Worm (Caenorhabditis elegans) whole organism, L2 larva: Measurements from ENCODE around the gene mig-17.

ENCODE experiments used
- Y55F3AM.14 ChIP-seq: fragments of 200-800 bp; sonication (Bioruptor generic); optimal IDR thresholded peaks from 2 replicates; lab custom pipeline; 2018; ENCODE audit warnings: mild to moderate bottlenecking, missing genetic modification characterization, missing compliant biosample characterization
- ZK546.5 ChIP-seq: sonication (generic microtip); optimal IDR thresholded peaks from 2 replicates; lab custom pipeline; 2017; ENCODE audit warnings: missing biosample characterization, missing genetic modification characterization
- alr-1 ChIP-seq: fragments of 150-350 bp; optimal IDR thresholded peaks from 2 replicates; lab custom pipeline; 2014; ENCODE audit warnings: missing biosample characterization, missing genetic modification characterization
- aly-2 ChIP-seq: fragments of 150-350 bp; optimal IDR thresholded peaks from 2 replicates; lab custom pipeline; 2014; ENCODE audit warnings: missing biosample characterization, missing genetic modification characterization
- ama-1 ChIP-seq: fragments of 150-350 bp; optimal IDR thresholded peaks from 2 replicates; lab custom pipeline; 2018; ENCODE audit warnings: inconsistent platforms
- blmp-1 ChIP-seq: sonication (generic microtip); optimal IDR thresholded peaks from 2 replicates; lab custom pipeline; 2017; ENCODE audit warnings: missing genetic modification characterization, mild to moderate bottlenecking, missing compliant biosample characterization, antibody characterized with exemption, moderate library complexity; ENCODE audit not compliant: insufficient read depth
- ceh-16 ChIP-seq: fragments of 150-350 bp; optimal IDR thresholded peaks from 2 replicates; lab custom pipeline; 2014; ENCODE audit warnings: missing biosample characterization, missing genetic modification characterization
- ceh-82 ChIP-seq: fragments of 150-350 bp; optimal IDR thresholded peaks from 2 replicates; lab custom pipeline; 2014; ENCODE audit warnings: missing biosample characterization, missing genetic modification characterization
- crh-2 ChIP-seq: sonication (generic microtip); optimal IDR thresholded peaks from 2 replicates; lab custom pipeline; 2017; ENCODE audit warnings: missing biosample characterization, missing genetic modification characterization
- egl-27 ChIP-seq: sonication (generic microtip); optimal IDR thresholded peaks from 3 replicates; lab custom pipeline; 2017; ENCODE audit warnings: missing biosample characterization, missing genetic modification reagents, missing genetic modification characterization
- elt-1 ChIP-seq: fragments of 150-350 bp; optimal IDR thresholded peaks from 2 replicates; lab custom pipeline; 2014; ENCODE audit warnings: missing biosample characterization, missing genetic modification characterization
- elt-3 ChIP-seq: sonication (generic microtip); optimal IDR thresholded peaks from 2 replicates; lab custom pipeline; 2017; ENCODE audit warnings: missing biosample characterization, missing genetic modification characterization
- fos-1 ChIP-seq: fragments of 150-350 bp; optimal IDR thresholded peaks from 2 replicates; lab custom pipeline; 2014; ENCODE audit warnings: missing biosample characterization, missing genetic modification characterization
- lin-13 ChIP-seq: fragments of 150-350 bp; optimal IDR thresholded peaks from 2 replicates; lab custom pipeline; 2014; ENCODE audit warnings: missing biosample characterization, missing genetic modification reagents, missing genetic modification characterization
- lin-39 ChIP-seq: fragments of 150-350 bp; optimal IDR thresholded peaks from 2 replicates; lab custom pipeline; 2014; ENCODE audit warnings: missing biosample characterization, missing genetic modification reagents, missing genetic modification characterization
- mab-5 ChIP-seq: fragments of 150-350 bp; optimal IDR thresholded peaks from 2 replicates; lab custom pipeline; 2014; ENCODE audit warnings: missing biosample characterization, missing genetic modification characterization
- mbf-1 ChIP-seq: sonication (generic microtip); optimal IDR thresholded peaks from 2 replicates; lab custom pipeline; 2017; ENCODE audit warnings: missing biosample characterization, missing genetic modification characterization
- mdl-1 ChIP-seq, 2 experiments: fragments of 150-350 bp in 1 of 2; sonication (generic microtip) in 1 of 2; optimal IDR thresholded peaks; 2 replicates each; lab custom pipeline; 2017; ENCODE audit warnings: missing biosample characterization in 2 of 2, missing genetic modification characterization in 2 of 2
- nhr-10 ChIP-seq: sonication (generic microtip); optimal IDR thresholded peaks from 2 replicates; lab custom pipeline; 2017; ENCODE audit warnings: missing biosample characterization, missing genetic modification characterization
- nhr-11 ChIP-seq: fragments of 150-350 bp; optimal IDR thresholded peaks from 2 replicates; lab custom pipeline; 2014; ENCODE audit warnings: missing biosample characterization, missing genetic modification characterization
- nhr-129 ChIP-seq: fragments of 150-350 bp; optimal IDR thresholded peaks from 2 replicates; lab custom pipeline; 2014; ENCODE audit warnings: missing biosample characterization, missing genetic modification characterization
- nhr-21 ChIP-seq: fragments of 150-350 bp; optimal IDR thresholded peaks from 2 replicates; lab custom pipeline; 2014; ENCODE audit warnings: missing biosample characterization, missing genetic modification characterization
- nhr-23 ChIP-seq: fragments of 150-350 bp; optimal IDR thresholded peaks from 2 replicates; lab custom pipeline; 2014; ENCODE audit warnings: missing biosample characterization, missing genetic modification reagents, missing genetic modification characterization
- nhr-237 ChIP-seq: fragments of 150-350 bp; optimal IDR thresholded peaks from 2 replicates; lab custom pipeline; 2014; ENCODE audit warnings: missing biosample characterization, missing genetic modification characterization
- nhr-6 ChIP-seq: fragments of 150-350 bp; optimal IDR thresholded peaks from 2 replicates; lab custom pipeline; 2014; ENCODE audit warnings: missing biosample characterization, missing genetic modification characterization
- nhr-77 ChIP-seq: fragments of 150-350 bp; optimal IDR thresholded peaks from 2 replicates; lab custom pipeline; 2014; ENCODE audit warnings: missing biosample characterization, missing genetic modification characterization
- peb-1 ChIP-seq: fragments of 150-350 bp; optimal IDR thresholded peaks from 2 replicates; lab custom pipeline; 2014; ENCODE audit warnings: missing biosample characterization, missing genetic modification characterization
- sem-4 ChIP-seq: fragments of 150-350 bp; optimal IDR thresholded peaks from 2 replicates; lab custom pipeline; 2014; ENCODE audit warnings: missing biosample characterization, missing genetic modification reagents, missing genetic modification characterization
- skn-1 ChIP-seq: sonication (generic microtip); optimal IDR thresholded peaks from 2 replicates; lab custom pipeline; 2017; ENCODE audit warnings: missing biosample characterization, missing genetic modification characterization
- sma-3 ChIP-seq: sonication (generic microtip); optimal IDR thresholded peaks from 2 replicates; lab custom pipeline; 2016; ENCODE audit warnings: missing genetic modification reagents, missing genetic modification characterization, missing compliant biosample characterization
- sma-9 ChIP-seq, 2 experiments: fragments of 150-350 bp in 1 of 2; sonication (generic microtip) in 1 of 2; optimal IDR thresholded peaks; 2 replicates each; lab custom pipeline; 2014 to 2016; ENCODE audit warnings: missing genetic modification characterization in 2 of 2, mild to moderate bottlenecking in 1 of 2, missing biosample characterization in 1 of 2, missing compliant biosample characterization in 1 of 2, missing genetic modification reagents in 1 of 2, moderate library complexity in 1 of 2
- snpc-4 ChIP-seq: fragments of 150-350 bp; optimal IDR thresholded peaks from 2 replicates; lab custom pipeline; 2014; ENCODE audit warnings: missing biosample characterization, missing genetic modification characterization
- unc-39 ChIP-seq: fragments of 150-350 bp; optimal IDR thresholded peaks from 2 replicates; lab custom pipeline; 2014; ENCODE audit warnings: missing biosample characterization, missing genetic modification characterization
- unc-55 ChIP-seq: fragments of 150-350 bp; sonication (generic microtip); optimal IDR thresholded peaks from 3 replicates; lab custom pipeline; 2014; ENCODE audit warnings: missing biosample characterization, missing genetic modification reagents, missing genetic modification characterization
- zag-1 ChIP-seq: fragments of 150-350 bp; optimal IDR thresholded peaks from 2 replicates; lab custom pipeline; 2014; ENCODE audit warnings: missing biosample characterization, missing genetic modification characterization
- ztf-1 ChIP-seq: fragments of 200-800 bp; sonication (Bioruptor generic); conservative IDR thresholded peaks from 2 replicates; pipeline ENCODE4 v1.3.6; 2022; ENCODE audit warnings: missing genetic modification characterization, missing compliant biosample characterization
- ztf-11 ChIP-seq: sonication (generic microtip); optimal IDR thresholded peaks from 2 replicates; lab custom pipeline; 2017; ENCODE audit warnings: missing biosample characterization, missing genetic modification characterization
- ztf-4 ChIP-seq: fragments of 150-350 bp; optimal IDR thresholded peaks from 2 replicates; lab custom pipeline; 2014; ENCODE audit warnings: missing biosample characterization, missing genetic modification characterization

Gene mig-17

DNA sequence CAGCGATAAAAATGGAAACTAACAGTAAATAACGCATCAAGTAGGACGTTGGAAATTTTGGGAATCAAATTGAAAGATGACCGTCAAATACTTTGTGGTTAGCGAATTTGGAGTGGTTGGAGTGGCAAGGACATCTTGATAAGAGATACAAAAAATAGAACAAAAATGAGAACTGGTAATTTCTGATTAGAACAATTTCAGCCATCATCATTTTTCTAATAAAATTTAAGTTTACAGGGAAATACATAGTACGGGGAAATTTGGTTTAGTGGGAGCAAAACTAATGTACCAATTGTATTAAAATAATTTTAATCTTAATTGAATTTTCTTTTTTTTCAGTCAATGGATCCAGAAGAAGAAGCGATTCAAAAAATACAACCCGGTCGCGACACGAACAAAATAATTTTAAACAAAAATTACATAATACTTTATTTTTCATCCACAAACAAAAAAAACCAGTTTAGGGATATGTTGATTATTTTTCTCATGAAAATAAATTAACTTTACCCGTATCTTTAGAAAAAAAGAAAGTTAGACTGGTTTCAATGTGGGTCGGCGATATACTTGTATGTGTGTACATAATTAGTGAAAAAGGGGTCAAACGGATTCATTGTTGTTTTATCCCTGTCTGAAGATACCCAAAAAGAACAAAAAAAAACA is 35.5 kb upstream of the mig-17 start, which contains the start of the genes K03B8.8 and grl-3:
K03B8.8 (minus strand) TSS at position 101 of the 660 bp plus-strand sequence.
grl-3 (plus strand) TSS at position 610 of the 660 bp plus-strand sequence.
- TF ChIP-seq nhr-21 (tag; lab: Kevin White, UChicago) (no peak), zag-1 (tag; lab: Kevin White, UChicago) (no peak), mbf-1 (no peak), nhr-11 (tag; lab: Kevin White, UChicago) (no peak), nhr-129 (no peak), ztf-1 (GFP tag; lab: Robert Waterston, UW) (no peak), nhr-237 (tag; lab: Kevin White, UChicago) (no peak), mab-5 (tag; lab: Kevin White, UChicago) (no peak), nhr-6 (tag; lab: Kevin White, UChicago) (no peak), ztf-4 (tag; lab: Kevin White, UChicago) (no peak), egl-27 (tag; lab: Kevin White, UChicago) (no peak), peb-1 (tag; lab: Kevin White, UChicago) (no peak)

DNA sequence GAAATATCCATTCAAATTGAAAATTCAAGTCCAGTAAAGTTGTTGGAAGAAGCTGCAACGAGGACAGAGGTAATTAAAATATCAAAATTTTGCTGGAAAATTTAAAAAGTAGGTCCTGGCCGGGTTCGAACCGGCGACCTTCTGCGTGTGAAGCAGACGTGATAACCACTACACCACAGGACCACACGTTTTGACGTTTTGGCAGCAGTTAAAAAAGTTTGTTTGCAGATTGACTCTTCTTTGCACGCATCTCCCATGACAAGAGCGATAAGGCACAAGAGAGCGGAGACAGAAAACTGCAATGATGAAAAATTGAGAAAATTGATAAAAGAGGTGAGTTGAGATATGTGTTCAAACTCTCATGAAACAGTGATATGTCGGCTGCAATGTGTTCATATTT is 34.4 kb upstream of the mig-17 start:
- TF ChIP-seq sma-9 (GFP tag; optimal IDR thresholded peaks at IDR 0.05; lab: Kevin White, UChicago) (peak; percentile 63), sma-9 (tag; optimal IDR thresholded peaks at IDR 0.05; lab: Kevin White, UChicago) (no peak), nhr-21 (tag; lab: Kevin White, UChicago) (peak; percentile 13), ceh-16 (tag; lab: Kevin White, UChicago) (no peak), mbf-1 (no peak), ztf-4 (tag; lab: Kevin White, UChicago) (no peak), nhr-129 (peak; percentile 48), mdl-1 (tag; optimal IDR thresholded peaks at IDR 0.05; lab: Kevin White, UChicago) (no peak), ZK546.5 (tag; lab: Kevin White, UChicago) (no peak), nhr-23 (tag; lab: Kevin White, UChicago) (no peak), crh-2 (tag; lab: Kevin White, UChicago) (peak; percentile 40), egl-27 (tag; lab: Kevin White, UChicago) (peak; percentile 15), snpc-4 (tag; lab: Kevin White, UChicago) (peak; percentile 65), zag-1 (tag; lab: Kevin White, UChicago) (no peak), lin-39 (no peak), ama-1 (no peak), nhr-6 (tag; lab: Kevin White, UChicago) (no peak), nhr-77 (tag; lab: Kevin White, UChicago) (no peak), nhr-10 (tag; lab: Kevin White, UChicago) (no peak), unc-39 (tag; lab: Kevin White, UChicago) (no peak), unc-55 (no peak), nhr-11 (tag; lab: Kevin White, UChicago) (no peak), sma-3 (GFP tag; lab: Kevin White, UChicago) (peak; percentile 65), aly-2 (tag; lab: Kevin White, UChicago) (no peak), sem-4 (tag; lab: Kevin White, UChicago) (no peak), blmp-1 (tag; lab: Kevin White, UChicago) (no peak), fos-1 (tag; lab: Kevin White, UChicago) (peak; percentile 61), alr-1 (tag; lab: Kevin White, UChicago) (no peak), ceh-82 (tag; lab: Kevin White, UChicago) (no peak), elt-3 (tag; lab: Kevin White, UChicago) (no peak), Y55F3AM.14 (GFP tag; lab: Kevin White, UChicago) (no peak), skn-1 (tag; lab: Kevin White, UChicago) (no peak)

DNA sequence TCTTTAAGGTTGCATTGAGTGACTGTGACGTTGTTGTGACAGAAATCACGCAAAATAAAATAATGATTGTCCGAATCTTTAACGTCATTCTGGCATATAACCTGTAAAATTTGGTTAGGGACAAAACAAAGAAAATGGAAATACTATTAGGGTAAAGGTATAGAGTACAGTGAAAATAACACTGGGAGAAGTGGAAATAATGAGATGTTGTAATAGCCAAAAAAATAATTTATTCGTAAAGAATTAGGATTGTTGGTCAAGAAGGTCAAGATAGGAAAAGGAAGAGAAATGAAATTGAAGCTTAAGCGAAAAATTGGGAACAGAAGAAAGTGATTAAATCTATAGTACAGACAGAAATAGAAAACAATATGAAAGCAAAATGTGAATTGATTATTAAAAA is 31.4 kb upstream of the mig-17 start, which contains the start of gene deg-3:
deg-3 (minus strand) TSS at position 101 of the 400 bp plus-strand sequence.
- TF ChIP-seq ztf-11 (tag; lab: Kevin White, UChicago), result no peak
- TF ChIP-seq elt-1 (tag; lab: Kevin White, UChicago), result no peak
- TF ChIP-seq ceh-16 (tag; lab: Kevin White, UChicago), result no peak
- TF ChIP-seq lin-13, result no peak
- TF ChIP-seq ama-1, result no peak
- TF ChIP-seq, all 48 proteins: peak for 0
